Fruit fly (Drosophila melanogaster) whole organism, embryonic: ENCODE measurements around the gene CG8319.

Source experiments
- Abd-B ChIP-seq: fragments of 200-800 bp; sonication (Bioruptor generic); optimal IDR thresholded peaks from 2 replicates; lab custom pipeline; 2018; ENCODE audit warnings: missing biosample characterization, mild to moderate bottlenecking, missing genetic modification characterization, moderate library complexity
- B-H2 ChIP-seq: fragments of 200-800 bp; sonication (Bioruptor generic); optimal IDR thresholded peaks from 2 replicates; lab custom pipeline; 2018; ENCODE audit warnings: missing biosample characterization, mild to moderate bottlenecking, missing genetic modification characterization
- Bgb ChIP-seq: fragments of 200-800 bp; sonication (Bioruptor generic); IDR thresholded peaks from 2 replicates; pipeline ENCODE4 v1.3.6; 2022; ENCODE audit warnings: missing biosample characterization, missing genetic modification characterization; ENCODE audit not compliant: partially characterized antibody
- Blimp-1 ChIP-seq: fragments of 200-800 bp; sonication (Bioruptor generic); optimal IDR thresholded peaks from 3 replicates; lab custom pipeline; 2018; ENCODE audit warnings: missing biosample characterization, missing genetic modification characterization, mild to moderate bottlenecking, moderate library complexity, missing genetic modification reagents
- BtbVII ChIP-seq: fragments of 200-800 bp; sonication (Bioruptor generic); optimal IDR thresholded peaks from 3 replicates; lab custom pipeline; 2017; ENCODE audit warnings: missing biosample characterization, mild to moderate bottlenecking, missing genetic modification characterization
- C15 ChIP-seq: fragments of 200-800 bp; sonication (Bioruptor generic); IDR thresholded peaks from 3 replicates; pipeline ENCODE4 v1.3.6; 2022; ENCODE audit warnings: missing biosample characterization, missing genetic modification characterization
- CG10543 ChIP-seq: fragments of 200-800 bp; sonication (Bioruptor generic); optimal IDR thresholded peaks from 3 replicates; lab custom pipeline; 2017; ENCODE audit warnings: missing biosample characterization, mild to moderate bottlenecking, missing genetic modification characterization, moderate library complexity
- CG11247 ChIP-seq: fragments of 200-800 bp; sonication (Bioruptor generic); IDR thresholded peaks from 2 replicates; pipeline ENCODE4 v1.3.6; 2022; ENCODE audit warnings: missing biosample characterization, missing genetic modification characterization
- CG11398 ChIP-seq: fragments of 200-800 bp; sonication (Bioruptor generic); optimal IDR thresholded peaks from 2 replicates; lab custom pipeline; 2016; ENCODE audit warnings: missing biosample characterization, missing genetic modification characterization
- CG11504 ChIP-seq: fragments of 200-800 bp; sonication (Bioruptor generic); optimal IDR thresholded peaks from 3 replicates; lab custom pipeline; 2019; ENCODE audit warnings: missing biosample characterization, mild to moderate bottlenecking, missing genetic modification characterization, moderate library complexity
- CG13894 ChIP-seq: fragments of 200-800 bp; sonication (Bioruptor generic); optimal IDR thresholded peaks from 3 replicates; lab custom pipeline; 2018; ENCODE audit warnings: missing biosample characterization, mild to moderate bottlenecking, missing genetic modification characterization, moderate library complexity
- CG14014 ChIP-seq: fragments of 200-800 bp; sonication (Bioruptor generic); IDR thresholded peaks from 2 replicates; pipeline ENCODE4 v1.3.6; 2022; ENCODE audit warnings: missing biosample characterization, missing genetic modification characterization
- CG17802 ChIP-seq: fragments of 200-800 bp; sonication (Bioruptor generic); optimal IDR thresholded peaks from 2 replicates; lab custom pipeline; 2018; ENCODE audit warnings: missing biosample characterization, mild to moderate bottlenecking, missing genetic modification characterization, moderate library complexity
- CG2875 ChIP-seq: fragments of 200-800 bp; sonication (Bioruptor generic); optimal IDR thresholded peaks from 2 replicates; lab custom pipeline; 2017; ENCODE audit warnings: missing biosample characterization, mild to moderate bottlenecking, missing genetic modification characterization, missing genetic modification reagents
- CG30431 ChIP-seq: fragments of 200-800 bp; sonication (Bioruptor generic); optimal IDR thresholded peaks from 2 replicates; lab custom pipeline; 2017; ENCODE audit warnings: missing biosample characterization, missing genetic modification characterization
- CG3847 ChIP-seq: fragments of 200-800 bp; sonication (Bioruptor generic); IDR thresholded peaks from 2 replicates; pipeline ENCODE4 v1.3.6; 2022; ENCODE audit warnings: missing biosample characterization, missing genetic modification characterization
- CG4328 ChIP-seq: fragments of 200-800 bp; sonication (Bioruptor generic); optimal IDR thresholded peaks from 3 replicates; lab custom pipeline; 2017; ENCODE audit warnings: missing biosample characterization, missing genetic modification reagents, missing genetic modification characterization
- CG4617 ChIP-seq: fragments of 200-800 bp; sonication (Bioruptor generic); optimal IDR thresholded peaks from 3 replicates; lab custom pipeline; 2016; ENCODE audit warnings: missing biosample characterization, missing genetic modification characterization, borderline replicate concordance
- CG4854 ChIP-seq: fragments of 200-800 bp; sonication (Bioruptor generic); optimal IDR thresholded peaks from 2 replicates; lab custom pipeline; 2016; ENCODE audit warnings: missing biosample characterization, missing genetic modification characterization, inconsistent platforms
- CG6689 ChIP-seq: fragments of 200-800 bp; sonication (Bioruptor generic); IDR thresholded peaks from 2 replicates; pipeline ENCODE4 v1.3.6; 2022; ENCODE audit warnings: missing biosample characterization, missing genetic modification characterization
- CG7372 ChIP-seq: fragments of 200-800 bp; sonication (Bioruptor generic); IDR thresholded peaks from 2 replicates; pipeline ENCODE4 v1.3.6; 2022; ENCODE audit warnings: missing biosample characterization, missing genetic modification characterization
- Dip2 ChIP-seq: fragments of 200-800 bp; sonication (Bioruptor generic); IDR thresholded peaks from 2 replicates; pipeline ENCODE4 v1.3.6; 2022; ENCODE audit warnings: missing biosample characterization, missing genetic modification characterization
- Dip3 ChIP-seq: fragments of 200-800 bp; sonication (Bioruptor generic); optimal IDR thresholded peaks from 3 replicates; lab custom pipeline; 2016; ENCODE audit warnings: missing biosample characterization, missing genetic modification characterization
- E2f2 ChIP-seq: fragments of 200-800 bp; sonication (Bioruptor generic); IDR thresholded peaks from 2 replicates; pipeline ENCODE4 v1.3.6; 2022; ENCODE audit warnings: missing biosample characterization, missing genetic modification characterization
- HLH3B ChIP-seq: fragments of 200-800 bp; sonication (Bioruptor generic); IDR thresholded peaks from 2 replicates; pipeline ENCODE4 v1.3.6; 2022; ENCODE audit warnings: missing biosample characterization, missing genetic modification characterization
- HLH4C ChIP-seq: fragments of 200-800 bp; sonication (Bioruptor generic); IDR thresholded peaks from 3 replicates; pipeline ENCODE4 v1.3.6; 2022; ENCODE audit warnings: missing biosample characterization, missing genetic modification characterization; ENCODE audit not compliant: partially characterized antibody
- HLH54F ChIP-seq: fragments of 200-800 bp; sonication (Bioruptor generic); optimal IDR thresholded peaks from 3 replicates; lab custom pipeline; 2016; ENCODE audit warnings: missing biosample characterization, missing genetic modification characterization
- HmgZ ChIP-seq: fragments of 200-800 bp; sonication (Bioruptor generic); optimal IDR thresholded peaks from 2 replicates; lab custom pipeline; 2018; ENCODE audit warnings: missing biosample characterization, mild to moderate bottlenecking, missing genetic modification characterization
- Meics ChIP-seq: fragments of 200-800 bp; sonication (Bioruptor generic); optimal IDR thresholded peaks from 2 replicates; lab custom pipeline; 2017; ENCODE audit warnings: missing biosample characterization, mild to moderate bottlenecking, missing genetic modification characterization
- Nf-YA ChIP-seq: fragments of 200-800 bp; sonication (Bioruptor generic); IDR thresholded peaks from 2 replicates; pipeline ENCODE4 v1.3.6; 2022; ENCODE audit warnings: missing biosample characterization, missing genetic modification characterization
- Rx ChIP-seq: fragments of 200-800 bp; sonication (Bioruptor generic); IDR thresholded peaks from 2 replicates; pipeline ENCODE4 v1.3.6; 2022; ENCODE audit warnings: missing biosample characterization, missing genetic modification characterization
- Sin3A ChIP-seq: fragments of >200 bp; optimal IDR thresholded peaks from 2 replicates; lab custom pipeline; 2018
- Spps ChIP-seq: fragments of 200-800 bp; sonication (Bioruptor generic); optimal IDR thresholded peaks from 2 replicates; lab custom pipeline; 2018; ENCODE audit warnings: missing biosample characterization, mild to moderate bottlenecking, missing genetic modification characterization
- ato ChIP-seq: fragments of 200-800 bp; sonication (Bioruptor generic); IDR thresholded peaks from 2 replicates; pipeline ENCODE4 v1.3.6; 2022; ENCODE audit warnings: missing biosample characterization, missing genetic modification characterization; ENCODE audit not compliant: partially characterized antibody
- btn ChIP-seq: fragments of 200-800 bp; sonication (Bioruptor generic); optimal IDR thresholded peaks from 2 replicates; lab custom pipeline; 2016; ENCODE audit warnings: missing biosample characterization, missing genetic modification characterization
- chm ChIP-seq: fragments of 200-800 bp; sonication (Bioruptor generic); IDR thresholded peaks from 2 replicates; pipeline ENCODE4 v1.3.6; 2022; ENCODE audit warnings: missing biosample characterization, missing genetic modification characterization
- ci ChIP-seq: fragments of 200-800 bp; sonication (Bioruptor generic); IDR thresholded peaks from 3 replicates; pipeline ENCODE4 v1.3.6; 2022; ENCODE audit warnings: missing biosample characterization, missing genetic modification characterization
- en ChIP-seq: fragments of 200-800 bp; sonication (Bioruptor generic); optimal IDR thresholded peaks from 2 replicates; lab custom pipeline; 2016; ENCODE audit warnings: missing biosample characterization, missing genetic modification characterization
- fru ChIP-seq: fragments of >200 bp; optimal IDR thresholded peaks from 2 replicates; lab custom pipeline; 2017
- gem ChIP-seq: fragments of 200-800 bp; sonication (Bioruptor generic); optimal IDR thresholded peaks from 2 replicates; lab custom pipeline; 2019; ENCODE audit warnings: missing biosample characterization, mild to moderate bottlenecking, missing genetic modification characterization, moderate library complexity
- hb ChIP-seq: fragments of 200-800 bp; sonication (Bioruptor generic); IDR thresholded peaks from 3 replicates; pipeline ENCODE4 v1.3.6; 2022; ENCODE audit warnings: missing biosample characterization, missing genetic modification characterization; ENCODE audit not compliant: partially characterized antibody
- hbn ChIP-seq: fragments of 200-800 bp; sonication (Bioruptor generic); IDR thresholded peaks from 2 replicates; pipeline ENCODE4 v1.3.6; 2022; ENCODE audit warnings: missing biosample characterization, missing genetic modification characterization; ENCODE audit not compliant: partially characterized antibody
- knrl ChIP-seq: fragments of 200-800 bp; sonication (Bioruptor generic); IDR thresholded peaks from 3 replicates; pipeline ENCODE4 v1.3.6; 2022; ENCODE audit warnings: missing biosample characterization, missing genetic modification characterization; ENCODE audit not compliant: partially characterized antibody
- lov ChIP-seq, 2 experiments: fragments of 200-800 bp in 1 of 2; fragments of >200 bp in 1 of 2; sonication (Bioruptor generic) in 1 of 2; IDR thresholded peaks in 1 of 2; optimal IDR thresholded peaks in 1 of 2; 2 replicates in 1 of 2; 3 replicates in 1 of 2; pipeline versions ENCODE4 v1.3.6 to Lab custom; 2017 to 2022; ENCODE audit warnings: missing biosample characterization in 1 of 2, missing genetic modification characterization in 1 of 2
- oc ChIP-seq: fragments of 200-800 bp; sonication (Bioruptor generic); optimal IDR thresholded peaks from 2 replicates; lab custom pipeline; 2018; ENCODE audit warnings: missing biosample characterization, mild to moderate bottlenecking, missing genetic modification characterization, moderate library complexity
- pfk ChIP-seq: fragments of 200-800 bp; sonication (Bioruptor generic); optimal IDR thresholded peaks from 2 replicates; lab custom pipeline; 2018; ENCODE audit warnings: missing biosample characterization, mild to moderate bottlenecking, missing genetic modification characterization, moderate library complexity
- phol ChIP-seq: fragments of 200-800 bp; sonication (Bioruptor generic); optimal IDR thresholded peaks from 3 replicates; lab custom pipeline; 2018; ENCODE audit warnings: missing biosample characterization, mild to moderate bottlenecking, missing genetic modification characterization, moderate library complexity
- sens-2 ChIP-seq: fragments of 200-800 bp; sonication (Bioruptor generic); IDR thresholded peaks from 2 replicates; pipeline ENCODE4 v1.3.6; 2022; ENCODE audit warnings: missing biosample characterization, missing genetic modification characterization
- tap ChIP-seq: fragments of 200-800 bp; optimal IDR thresholded peaks from 3 replicates; lab custom pipeline; 2019; ENCODE audit warnings: missing biosample characterization, mild to moderate bottlenecking, missing genetic modification characterization, moderate library complexity
- zen ChIP-seq: fragments of 200-800 bp; sonication (Bioruptor generic); optimal IDR thresholded peaks from 3 replicates; lab custom pipeline; 2018; ENCODE audit warnings: missing biosample characterization, mild to moderate bottlenecking, missing genetic modification characterization, moderate library complexity

The CG8319 gene

dm6 chr3R:9618331-9618730, 8.8 kb upstream of the CG8319 start (continued):
- TF ChIP-seq CG10543 (GFP tag; lab: Kevin White, UChicago) (no peak), CG2875 (GFP tag; lab: Kevin White, UChicago) (peak; percentile 59), Bgb (GFP tag; lab: Robert Waterston, UW) (no peak), CG4617 (peak; percentile 13), Dip2 (GFP tag; lab: Robert Waterston, UW) (no peak), gem (tag; lab: Kevin White, UChicago) (peak; percentile 80), hbn (GFP tag; lab: Robert Waterston, UW) (no peak), pfk (GFP tag; lab: Kevin White, UChicago) (no peak), HLH54F (GFP tag; lab: Kevin White, UChicago) (peak; percentile 19), hb (GFP tag; lab: Robert Waterston, UW) (no peak), phol (tag; lab: Kevin White, UChicago) (peak; percentile 75), Blimp-1 (GFP tag; lab: Kevin White, UChicago) (peak; percentile 82), B-H2 (GFP tag; lab: Kevin White, UChicago) (no peak), CG11504 (tag; lab: Kevin White, UChicago) (peak; percentile 81), en (GFP tag; lab: Kevin White, UChicago) (peak; percentile 61), Nf-YA (GFP tag; lab: Robert Waterston, UW) (peak; percentile 76), ato (no peak), CG14014 (GFP tag; lab: Robert Waterston, UW) (peak; percentile 77), sens-2 (GFP tag; lab: Robert Waterston, UW) (peak; percentile 84), chm (GFP tag; lab: Robert Waterston, UW) (peak; percentile 76), CG30431 (GFP tag; lab: Kevin White, UChicago) (peak; percentile 63), CG11398 (peak; percentile 51), Sin3A (lab: Kevin White, UChicago) (no peak), Spps (tag; lab: Kevin White, UChicago) (peak; percentile 18), CG11247 (GFP tag; lab: Robert Waterston, UW) (peak; percentile 78), E2f2 (GFP tag; lab: Robert Waterston, UW) (peak; percentile 46; the same call in 1 of the 2 replicates), btn (peak; percentile 38), Dip3 (GFP tag; lab: Kevin White, UChicago) (peak; percentile 60), BtbVII (no peak), zen (tag; lab: Kevin White, UChicago) (peak; percentile 76), Rx (GFP tag; lab: Robert Waterston, UW) (peak; percentile 69; the same call in 1 of the 2 replicates), CG3847 (GFP tag; lab: Robert Waterston, UW) (peak; percentile 55), fru (lab: Kevin White, UChicago) (no peak), Meics (GFP tag; lab: Kevin White, UChicago) (peak; percentile 54), lov (optimal IDR thresholded peaks at IDR 0.05; lab: Kevin White, UChicago) (no peak), lov (GFP tag; IDR thresholded peaks at IDR 0.05; lab: Robert Waterston, UW) (peak; percentile 81; the same call in 2 of the 3 replicates), CG17802 (tag; lab: Kevin White, UChicago) (peak; percentile 42), CG6689 (GFP tag; lab: Robert Waterston, UW) (peak; percentile 78), CG7372 (GFP tag; lab: Robert Waterston, UW) (peak; percentile 39; the same call in 1 of the 2 replicates), HmgZ (peak; percentile 25), ci (GFP tag; lab: Robert Waterston, UW) (peak; percentile 93), HLH4C (GFP tag; lab: Robert Waterston, UW) (no peak), Abd-B (GFP tag; lab: Kevin White, UChicago) (peak; percentile 66), HLH3B (peak; percentile 86), CG13894 (tag; lab: Kevin White, UChicago) (no peak), oc (peak; percentile 67), knrl (GFP tag; lab: Robert Waterston, UW) (no peak), tap (tag; lab: Kevin White, UChicago) (peak; percentile 58), CG4854 (no peak), C15 (GFP tag; lab: Robert Waterston, UW) (peak; percentile 10; the same call in 1 of the 3 replicates), CG4328 (GFP tag; lab: Kevin White, UChicago) (no peak)
